Fruit fly (Drosophila melanogaster): ENCODE data around the gene Cpr78Ca.

Cpr78Ca gene

dm6 chr3L:21292700-21293099, at the start of gene Cpr78Ca:
TSS of gene Cpr78Ca (minus strand) at chr3L:21292800.
- no peak for TF ChIP-seq dsx (GFP tag; optimal IDR thresholded peaks at IDR 0.05; ENCODE audit: poor library complexity, severe bottlenecking)

dm6 chr3L:21334999-21335631, 42.5 kb upstream of the Cpr78Ca start, which contains the start of gene Tsr1:
TSS of gene Tsr1 (plus strand) at chr3L:21335215.
- TF ChIP-seq lz (GFP tag; optimal IDR thresholded peaks at IDR 0.05) = no peak
- TF ChIP-seq dac (GFP tag; optimal IDR thresholded peaks at IDR 0.05) = no peak
- no peak for TF ChIP-seq Gug (GFP tag; IDR thresholded peaks at IDR 0.05)
- TF ChIP-seq Smox (GFP tag; optimal IDR thresholded peaks at IDR 0.05) = no peak
- no peak for TF ChIP-seq OdsH (GFP tag; optimal IDR thresholded peaks at IDR 0.05)
- no peak for TF ChIP-seq CG15336 (GFP tag; IDR thresholded peaks at IDR 0.05)
- no peak for TF ChIP-seq Hr4 (GFP tag; optimal IDR thresholded peaks at IDR 0.05)
- TF ChIP-seq CG6792 (GFP tag; optimal IDR thresholded peaks at IDR 0.05) = no peak
- no peak for TF ChIP-seq CG34406 (GFP tag; optimal IDR thresholded peaks at IDR 0.05)
- no peak for TF ChIP-seq CG9139 (GFP tag; optimal IDR thresholded peaks at IDR 0.05)
- TF ChIP-seq dsx (GFP tag; optimal IDR thresholded peaks at IDR 0.05; ENCODE audit: poor library complexity, severe bottlenecking) = no peak
- TF ChIP-seq CG16779 (tag; optimal IDR thresholded peaks at IDR 0.05) = no peak
- no peak for TF ChIP-seq spab (GFP tag; optimal IDR thresholded peaks at IDR 0.05)
- TF ChIP-seq Ets21C (GFP tag; optimal IDR thresholded peaks at IDR 0.05) = no peak
- TF ChIP-seq acj6 (GFP tag; optimal IDR thresholded peaks at IDR 0.05) = no peak
- TF ChIP-seq CG4318 (GFP tag; optimal IDR thresholded peaks at IDR 0.05) = no peak
- TF ChIP-seq fd85E (GFP tag; optimal IDR thresholded peaks at IDR 0.05) = no peak
- TF ChIP-seq CG11294 (GFP tag; IDR thresholded peaks at IDR 0.05) = no peak

- no peak for TF ChIP-seq spab (GFP tag; optimal IDR thresholded peaks at IDR 0.05)
- TF ChIP-seq Lpt (GFP tag; optimal IDR thresholded peaks at IDR 0.05) = no peak
- TF ChIP-seq topi (GFP tag; optimal IDR thresholded peaks at IDR 0.05) = no peak
- TF ChIP-seq Smox (GFP tag; optimal IDR thresholded peaks at IDR 0.05) = no peak
- TF ChIP-seq CG8319 (GFP tag; optimal IDR thresholded peaks at IDR 0.05) = no peak
- TF ChIP-seq CG15336 (GFP tag; IDR thresholded peaks at IDR 0.05) = no peak
- TF ChIP-seq achi (GFP tag; optimal IDR thresholded peaks at IDR 0.05) = no peak
- TF ChIP-seq CG6163 (GFP tag; IDR thresholded peaks at IDR 0.05) = no peak
- TF ChIP-seq CG4318 (GFP tag; optimal IDR thresholded peaks at IDR 0.05) = no peak
- no peak for TF ChIP-seq Gug (GFP tag; IDR thresholded peaks at IDR 0.05)
- TF ChIP-seq ss (GFP tag; optimal IDR thresholded peaks at IDR 0.05) = no peak
- no peak for TF ChIP-seq Met (GFP tag; optimal IDR thresholded peaks at IDR 0.05)
- no peak for TF ChIP-seq Blimp-1 (GFP tag; optimal IDR thresholded peaks at IDR 0.05)
- no peak for TF ChIP-seq Eip78C (GFP tag)
- TF ChIP-seq CG34406 (GFP tag; optimal IDR thresholded peaks at IDR 0.05) = no peak
- TF ChIP-seq svp (GFP tag) = no peak
- no peak for TF ChIP-seq CG3032 (tag; optimal IDR thresholded peaks at IDR 0.05)
- no peak for TF ChIP-seq Ets96B (tag; optimal IDR thresholded peaks at IDR 0.05)
- TF ChIP-seq Eip75B (GFP tag; optimal IDR thresholded peaks at IDR 0.05) = no peak
- TF ChIP-seq fd59A (GFP tag; optimal IDR thresholded peaks at IDR 0.05) = no peak
Measured at dm6 chr3L:21324724-21325123, 32.1 kb upstream of the Cpr78Ca start.

- peak; percentile 59 for TF ChIP-seq CG10669 (GFP tag; optimal IDR thresholded peaks at IDR 0.05)
- no peak for TF ChIP-seq Ets96B (tag; optimal IDR thresholded peaks at IDR 0.05)
- TF ChIP-seq CG16779 (tag; optimal IDR thresholded peaks at IDR 0.05) = peak; percentile 10
- no peak for TF ChIP-seq dsx (GFP tag; optimal IDR thresholded peaks at IDR 0.05; ENCODE audit: poor library complexity, severe bottlenecking)
- TF ChIP-seq CG8632 (GFP tag; optimal IDR thresholded peaks at IDR 0.05) = peak; percentile 19
- no peak for TF ChIP-seq CG6163 (GFP tag; IDR thresholded peaks at IDR 0.05)
- TF ChIP-seq lz (GFP tag; optimal IDR thresholded peaks at IDR 0.05) = peak; percentile 19
- TF ChIP-seq CG4318 (GFP tag; optimal IDR thresholded peaks at IDR 0.05) = peak; percentile 37
- peak; percentile 3 for TF ChIP-seq Eip75B (GFP tag; optimal IDR thresholded peaks at IDR 0.05)
- no peak for TF ChIP-seq Sox15 (GFP tag; optimal IDR thresholded peaks at IDR 0.05)
- TF ChIP-seq CG7368 (GFP tag; optimal IDR thresholded peaks at IDR 0.05) = no peak
- peak; percentile 39 for TF ChIP-seq Sox14 (GFP tag; optimal IDR thresholded peaks at IDR 0.05)
- peak; percentile 50 for TF ChIP-seq topi (GFP tag; optimal IDR thresholded peaks at IDR 0.05)
- TF ChIP-seq Hr39 (GFP tag; optimal IDR thresholded peaks at IDR 0.05) = peak; percentile 4
- TF ChIP-seq Smox (GFP tag; optimal IDR thresholded peaks at IDR 0.05) = peak; percentile 54
- TF ChIP-seq CG32006 (GFP tag; optimal IDR thresholded peaks at IDR 0.05) = peak; percentile 66
- peak; percentile 54 for TF ChIP-seq Met (GFP tag; optimal IDR thresholded peaks at IDR 0.05)
- peak; percentile 17 for TF ChIP-seq fd59A (GFP tag; optimal IDR thresholded peaks at IDR 0.05)
- no peak for TF ChIP-seq CG11902 (GFP tag; optimal IDR thresholded peaks at IDR 0.05)
- TF ChIP-seq CG9139 (GFP tag; optimal IDR thresholded peaks at IDR 0.05) = no peak
- no peak for TF ChIP-seq spab (GFP tag; optimal IDR thresholded peaks at IDR 0.05)
- TF ChIP-seq CG6276 (GFP tag; optimal IDR thresholded peaks at IDR 0.05) = peak; percentile 52
- TF ChIP-seq OdsH (GFP tag; optimal IDR thresholded peaks at IDR 0.05) = peak; percentile 51
- no peak for TF ChIP-seq Hr38 (GFP tag; optimal IDR thresholded peaks at IDR 0.05)
Measured at dm6 chr3L:21321807-21322503, 29.4 kb upstream of the Cpr78Ca start.

Measured in whole organism, prepupa.